Worm (Caenorhabditis elegans) whole organism, L4 larva: Measurements from ENCODE around the gene ucp-4.
A peak's percentile ranks its signal among the peaks of the same experiment; 100 is the strongest.

ENCODE experiments used
- F26F4.8 ChIP-seq: fragments of 200-800 bp; sonication (Bioruptor generic); conservative IDR thresholded peaks from 2 replicates; pipeline ENCODE4 v1.3.6; 2022; ENCODE audit warnings: missing genetic modification characterization, missing compliant biosample characterization
- F37D6.2 ChIP-seq: sonication (generic microtip); optimal IDR thresholded peaks from 2 replicates; lab custom pipeline; 2016; ENCODE audit warnings: mild to moderate bottlenecking, missing genetic modification characterization, missing compliant biosample characterization
- F49E8.2 ChIP-seq: sonication (generic microtip); optimal IDR thresholded peaks from 2 replicates; lab custom pipeline; 2016; ENCODE audit warnings: missing compliant biosample characterization, mild to moderate bottlenecking, missing genetic modification characterization, borderline replicate concordance
- R02D3.7 ChIP-seq: fragments of 150-350 bp; sonication (generic microtip); optimal IDR thresholded peaks from 3 replicates; lab custom pipeline; 2014; ENCODE audit warnings: missing biosample characterization, missing genetic modification characterization
- T20F7.1 ChIP-seq: fragments of 200-800 bp; sonication (Bioruptor generic); optimal IDR thresholded peaks from 2 replicates; lab custom pipeline; 2018; ENCODE audit warnings: mild to moderate bottlenecking, missing genetic modification characterization, missing compliant biosample characterization
- T26A8.4 ChIP-seq: fragments of 200-800 bp; sonication (Bioruptor generic); IDR thresholded peaks from 2 replicates; pipeline ENCODE4 v1.3.6; 2022; ENCODE audit warnings: missing genetic modification characterization, missing compliant biosample characterization
- Y5F2A.4 ChIP-seq: fragments of 200-800 bp; sonication (Bioruptor generic); optimal IDR thresholded peaks from 2 replicates; lab custom pipeline; 2018; ENCODE audit warnings: mild to moderate bottlenecking, missing genetic modification characterization, missing compliant biosample characterization
- Y75B8A.6 ChIP-seq: fragments of 200-800 bp; sonication (Bioruptor generic); IDR thresholded peaks from 2 replicates; pipeline ENCODE4 v1.3.6; 2022; ENCODE audit warnings: missing genetic modification reagents, missing genetic modification characterization, missing compliant biosample characterization
- aly-2 ChIP-seq: sonication (generic microtip); optimal IDR thresholded peaks from 2 replicates; lab custom pipeline; 2018; ENCODE audit warnings: missing biosample characterization, missing genetic modification characterization
- ama-1 ChIP-seq: fragments of 150-350 bp; optimal IDR thresholded peaks from 2 replicates; lab custom pipeline; 2014; ENCODE audit warnings: inconsistent platforms, mixed read lengths
- arid-1 ChIP-seq: fragments of 200-800 bp; sonication (Bioruptor generic); conservative IDR thresholded peaks from 2 replicates; pipeline ENCODE4 v1.3.6; 2022; ENCODE audit warnings: missing genetic modification reagents, missing genetic modification characterization, missing compliant biosample characterization
- attf-4 ChIP-seq: sonication (generic microtip); optimal IDR thresholded peaks from 3 replicates; lab custom pipeline; 2017; ENCODE audit warnings: missing biosample characterization, missing genetic modification characterization
- ceh-32 ChIP-seq: sonication (generic microtip); optimal IDR thresholded peaks from 2 replicates; lab custom pipeline; 2016; ENCODE audit warnings: mild to moderate bottlenecking, missing genetic modification characterization, missing compliant biosample characterization; ENCODE audit not compliant: poor library complexity
- ceh-62 ChIP-seq: sonication (generic microtip); optimal IDR thresholded peaks from 2 replicates; lab custom pipeline; 2017; ENCODE audit warnings: missing biosample characterization, missing genetic modification characterization
- ceh-82 ChIP-seq: sonication (generic microtip); optimal IDR thresholded peaks from 2 replicates; lab custom pipeline; 2017; ENCODE audit warnings: missing biosample characterization, missing genetic modification characterization
- ces-1 ChIP-seq: fragments of 150-350 bp; sonication (generic microtip); optimal IDR thresholded peaks from 4 replicates; lab custom pipeline; 2014; ENCODE audit warnings: missing biosample characterization, missing genetic modification reagents, missing genetic modification characterization
- daf-8 ChIP-seq: fragments of 200-800 bp; sonication (Bioruptor generic); IDR thresholded peaks from 2 replicates; pipeline ENCODE4 v1.3.6; 2022; ENCODE audit warnings: missing genetic modification characterization, missing compliant biosample characterization
- dmd-8 ChIP-seq: fragments of 200-800 bp; sonication (Bioruptor generic); IDR thresholded peaks from 2 replicates; pipeline ENCODE4 v1.3.6; 2022; ENCODE audit warnings: missing genetic modification characterization, missing compliant biosample characterization
- dpl-1 ChIP-seq: fragments of 150-350 bp; optimal IDR thresholded peaks from 2 replicates; lab custom pipeline; 2014; ENCODE audit warnings: missing biosample characterization, missing genetic modification reagents, missing genetic modification characterization
- duxl-1 ChIP-seq: sonication (generic microtip); optimal IDR thresholded peaks from 2 replicates; lab custom pipeline; 2016; ENCODE audit warnings: mild to moderate bottlenecking, missing genetic modification characterization, moderate library complexity, missing compliant biosample characterization; ENCODE audit not compliant: poor library complexity
- fkh-10 ChIP-seq: fragments of 150-350 bp; optimal IDR thresholded peaks from 2 replicates; lab custom pipeline; 2014; ENCODE audit warnings: missing biosample characterization, missing genetic modification reagents, missing genetic modification characterization
- fos-1 ChIP-seq: fragments of 150-350 bp; optimal IDR thresholded peaks from 2 replicates; lab custom pipeline; 2014; ENCODE audit warnings: missing biosample characterization, missing genetic modification characterization
- gei-8 ChIP-seq: fragments of 200-800 bp; sonication (Bioruptor generic); optimal IDR thresholded peaks from 2 replicates; lab custom pipeline; 2018; ENCODE audit warnings: mild to moderate bottlenecking, missing genetic modification characterization, missing compliant biosample characterization
- hlh-30 ChIP-seq: sonication (generic microtip); optimal IDR thresholded peaks from 2 replicates; lab custom pipeline; 2017; ENCODE audit warnings: antibody characterized with exemption, mild to moderate bottlenecking, missing genetic modification characterization, missing compliant biosample characterization; ENCODE audit not compliant: insufficient read depth
- lim-7 ChIP-seq: fragments of 200-800 bp; sonication (Bioruptor generic); IDR thresholded peaks from 2 replicates; pipeline ENCODE4 v1.3.6; 2022; ENCODE audit warnings: missing genetic modification characterization, missing compliant biosample characterization
- lin-1 ChIP-seq: fragments of 200-800 bp; sonication (Bioruptor generic); IDR thresholded peaks from 2 replicates; pipeline ENCODE4 v1.3.6; 2022; ENCODE audit warnings: missing genetic modification reagents, missing genetic modification characterization, missing compliant biosample characterization
- lin-39 ChIP-seq: fragments of 150-350 bp; optimal IDR thresholded peaks from 2 replicates; lab custom pipeline; 2014; ENCODE audit warnings: missing biosample characterization, missing genetic modification reagents, missing genetic modification characterization
- mdl-1 ChIP-seq, 2 experiments: fragments of 150-350 bp in 1 of 2; sonication (generic microtip) in 1 of 2; optimal IDR thresholded peaks; 2 replicates each; lab custom pipeline; 2014 to 2017; ENCODE audit warnings: missing biosample characterization in 2 of 2, missing genetic modification characterization in 2 of 2
- mes-2 ChIP-seq: sonication (generic microtip); optimal IDR thresholded peaks from 2 replicates; lab custom pipeline; 2016; ENCODE audit warnings: missing genotype, mild to moderate bottlenecking, missing genetic modification characterization, missing compliant biosample characterization; ENCODE audit not compliant: poor library complexity, severe bottlenecking
- mxl-3 ChIP-seq: fragments of 200-800 bp; sonication (Bioruptor generic); optimal IDR thresholded peaks from 2 replicates; lab custom pipeline; 2018; ENCODE audit warnings: mild to moderate bottlenecking, missing genetic modification characterization, missing compliant biosample characterization
- nhr-102 ChIP-seq: sonication (generic microtip); optimal IDR thresholded peaks from 2 replicates; lab custom pipeline; 2016; ENCODE audit warnings: mild to moderate bottlenecking, missing genetic modification characterization, moderate library complexity, missing compliant biosample characterization
- nhr-11 ChIP-seq: fragments of 150-350 bp; optimal IDR thresholded peaks from 2 replicates; lab custom pipeline; 2014; ENCODE audit warnings: missing biosample characterization, missing genetic modification characterization
- nhr-237 ChIP-seq: sonication (generic microtip); optimal IDR thresholded peaks from 2 replicates; lab custom pipeline; 2017; ENCODE audit warnings: missing biosample characterization, missing genetic modification characterization
- nhr-42 ChIP-seq: fragments of 200-800 bp; sonication (Bioruptor generic); IDR thresholded peaks from 2 replicates; pipeline ENCODE4 v1.3.6; 2022; ENCODE audit warnings: missing genetic modification characterization, missing compliant biosample characterization
- nhr-77 ChIP-seq: fragments of 150-350 bp; optimal IDR thresholded peaks from 2 replicates; lab custom pipeline; 2014; ENCODE audit warnings: missing biosample characterization, missing genetic modification characterization
- pha-4 ChIP-seq, 2 experiments: fragments of 150-350 bp in 1 of 2; fragments of 200-800 bp in 1 of 2; sonication (Bioruptor generic) in 1 of 2; IDR thresholded peaks in 1 of 2; optimal IDR thresholded peaks in 1 of 2; 2 replicates each; pipeline versions ENCODE4 v1.3.6 to Lab custom; 2014 to 2022; ENCODE audit warnings: missing genetic modification characterization in 2 of 2, missing genetic modification reagents in 2 of 2, missing biosample characterization in 1 of 2, missing compliant biosample characterization in 1 of 2
- pqm-1 ChIP-seq: sonication (generic microtip); optimal IDR thresholded peaks from 2 replicates; lab custom pipeline; 2017; ENCODE audit warnings: missing biosample characterization, missing genetic modification characterization
- rbr-2 ChIP-seq: sonication (generic microtip); optimal IDR thresholded peaks from 2 replicates; lab custom pipeline; 2016; ENCODE audit warnings: missing genotype, missing genetic modification characterization, missing compliant biosample characterization
- set-16 ChIP-seq: fragments of 200-800 bp; sonication (Bioruptor generic); IDR thresholded peaks from 2 replicates; pipeline ENCODE4 v1.3.6; 2022; ENCODE audit warnings: missing genetic modification reagents, missing genetic modification characterization, missing compliant biosample characterization
- snpc-1.2 ChIP-seq: fragments of 200-800 bp; sonication (Bioruptor generic); IDR thresholded peaks from 2 replicates; pipeline ENCODE4 v1.3.6; 2022; ENCODE audit warnings: missing genetic modification reagents, missing genetic modification characterization, missing compliant biosample characterization
- snpc-4 ChIP-seq: fragments of 150-350 bp; optimal IDR thresholded peaks from 2 replicates; lab custom pipeline; 2014; ENCODE audit warnings: missing biosample characterization, missing genetic modification characterization
- spr-1 ChIP-seq: sonication (generic microtip); optimal IDR thresholded peaks from 2 replicates; lab custom pipeline; 2016; ENCODE audit warnings: mild to moderate bottlenecking, missing genetic modification characterization, missing compliant biosample characterization
- unc-130 ChIP-seq: sonication (generic microtip); optimal IDR thresholded peaks from 2 replicates; lab custom pipeline; 2016; ENCODE audit warnings: missing genetic modification reagents, missing genetic modification characterization, missing compliant biosample characterization
- unc-62 ChIP-seq, 3 experiments: fragments of 150-350 bp in 1 of 3; sonication (generic microtip); optimal IDR thresholded peaks in 2 of 3; peaks in 1 of 3; 1 replicate in 1 of 3; 2 replicates in 2 of 3; lab custom pipeline; 2014 to 2017; ENCODE audit warnings: missing biosample characterization in 3 of 3, missing genetic modification characterization in 3 of 3, missing genetic modification reagents in 3 of 3, missing genotype in 1 of 3
- vab-7 ChIP-seq: fragments of 200-800 bp; sonication (Bioruptor generic); IDR thresholded peaks from 2 replicates; pipeline ENCODE4 v1.3.6; 2022; ENCODE audit warnings: missing genetic modification reagents, missing genetic modification characterization, missing compliant biosample characterization
- zag-1 ChIP-seq: fragments of 150-350 bp; optimal IDR thresholded peaks from 2 replicates; lab custom pipeline; 2014; ENCODE audit warnings: missing biosample characterization, missing genetic modification characterization
- zfp-2 ChIP-seq: sonication (generic microtip); optimal IDR thresholded peaks from 2 replicates; lab custom pipeline; 2016; ENCODE audit warnings: mild to moderate bottlenecking, missing genetic modification characterization, missing compliant biosample characterization

The ucp-4 gene

DNA sequence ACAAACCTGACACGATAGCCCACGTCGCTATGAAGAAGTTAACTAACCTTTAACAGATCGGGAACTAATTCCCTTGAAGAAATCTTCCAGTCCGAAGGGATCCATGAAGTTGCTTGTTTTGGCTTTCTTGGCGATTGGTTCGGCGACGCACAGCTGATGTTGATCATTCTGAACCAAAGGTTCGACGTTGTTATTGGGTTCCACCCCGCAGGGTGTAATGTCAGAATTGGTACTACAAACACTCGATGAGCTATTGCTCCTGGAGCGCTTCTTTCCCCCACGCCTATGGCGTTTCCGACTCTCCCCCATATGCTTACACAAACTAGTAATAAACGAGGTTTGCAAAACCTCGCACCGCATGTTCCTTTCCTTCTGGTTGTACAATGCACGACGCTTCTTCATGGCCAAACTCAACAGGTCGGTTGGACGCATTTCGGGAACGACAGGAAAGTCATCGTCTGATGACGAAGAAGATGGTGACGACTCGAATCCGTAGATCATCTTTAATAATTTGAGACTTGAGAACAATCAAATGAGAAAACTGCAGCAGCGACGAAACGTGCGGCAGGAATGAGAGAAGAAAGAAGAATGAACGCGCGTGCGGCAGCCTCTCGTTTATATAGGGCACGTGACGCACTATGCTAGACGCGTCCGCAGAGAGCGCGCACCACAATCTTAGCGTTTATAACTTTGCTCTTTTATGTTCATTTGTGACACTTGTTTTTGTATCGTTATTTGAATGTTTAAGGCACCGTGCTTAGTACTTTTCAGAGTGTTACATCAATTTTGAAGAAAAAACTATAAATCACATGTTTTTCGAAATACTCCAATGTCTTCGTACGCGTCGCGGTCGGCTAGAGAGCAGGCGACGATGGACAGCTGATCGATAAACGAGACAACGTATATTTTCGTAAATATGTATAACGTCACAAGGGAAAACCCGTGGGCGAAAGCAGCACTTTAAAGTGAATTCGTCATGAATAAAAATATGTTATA is 9.8 kb downstream of the ucp-4 start, which contains the start of gene tos-1 (continued):
- TF ChIP-seq Y75B8A.6 (GFP tag; lab: Robert Waterston, UW) (peak; percentile 84), unc-62 (GFP tag; optimal IDR thresholded peaks at IDR 0.05 in 1 of 2; lab: Kevin White, UChicago) (peak; percentile 37 to 100), unc-62 (tag; optimal IDR thresholded peaks at IDR 0.05; lab: Kevin White, UChicago) (peak; percentile 70), vab-7 (GFP tag; lab: Robert Waterston, UW) (peak; percentile 90), mxl-3 (peak; percentile 95), lin-39 (tag; lab: Kevin White, UChicago) (peak; percentile 46), F37D6.2 (tag; lab: Kevin White, UChicago) (peak; percentile 95), ces-1 (GFP tag; lab: Kevin White, UChicago) (peak; percentile 85), nhr-11 (tag; lab: Kevin White, UChicago) (peak; percentile 99), nhr-42 (GFP tag; lab: Robert Waterston, UW) (peak; percentile 96), mes-2 (peak; percentile 78), T20F7.1 (GFP tag; lab: Kevin White, UChicago) (peak; percentile 97), duxl-1 (tag; lab: Kevin White, UChicago) (peak; percentile 68), gei-8 (GFP tag; lab: Kevin White, UChicago) (peak; percentile 95), dmd-8 (GFP tag; lab: Robert Waterston, UW) (no peak), spr-1 (tag; lab: Kevin White, UChicago) (peak; percentile 90), ceh-82 (tag; lab: Kevin White, UChicago) (no peak), nhr-102 (tag; lab: Kevin White, UChicago) (peak; percentile 97), lin-1 (GFP tag; lab: Robert Waterston, UW) (peak; percentile 74), dpl-1 (GFP tag; lab: Kevin White, UChicago) (peak; percentile 84), F26F4.8 (GFP tag; lab: Robert Waterston, UW) (no peak), fos-1 (tag; lab: Kevin White, UChicago) (no peak), unc-130 (GFP tag; lab: Kevin White, UChicago) (peak; percentile 58), snpc-4 (tag; lab: Kevin White, UChicago) (peak; percentile 33), arid-1 (GFP tag; lab: Robert Waterston, UW) (peak; percentile 61), aly-2 (tag; lab: Kevin White, UChicago) (peak; percentile 49), nhr-237 (tag; lab: Kevin White, UChicago) (peak; percentile 71), pqm-1 (tag; lab: Kevin White, UChicago) (peak; percentile 19), T26A8.4 (GFP tag; lab: Robert Waterston, UW) (peak; percentile 96), daf-8 (GFP tag; lab: Robert Waterston, UW) (0 out of 2 replicates have a peak, but pooled peaks have one; percentile 62), ceh-62 (tag; lab: Kevin White, UChicago) (no peak), F49E8.2 (tag; lab: Kevin White, UChicago) (peak; percentile 64), Y5F2A.4 (GFP tag; lab: Kevin White, UChicago) (peak; percentile 45), nhr-77 (tag; lab: Kevin White, UChicago) (peak; percentile 96), zfp-2 (tag; lab: Kevin White, UChicago) (peak; percentile 88), hlh-30 (tag; lab: Kevin White, UChicago) (peak; percentile 100), R02D3.7 (tag; lab: Kevin White, UChicago) (no peak), mdl-1 (tag; optimal IDR thresholded peaks at IDR 0.05; lab: Kevin White, UChicago) (peak; percentile 99), zag-1 (tag; lab: Kevin White, UChicago) (peak; percentile 82), ama-1 (peak; percentile 100), snpc-1.2 (GFP tag; lab: Robert Waterston, UW) (no peak), ceh-32 (tag; lab: Kevin White, UChicago) (no peak), rbr-2 (tag; lab: Kevin White, UChicago) (peak; percentile 98), pha-4 (GFP tag; IDR thresholded peaks at IDR 0.05; lab: Robert Waterston, UW) (peak; percentile 94), pha-4 (tag; optimal IDR thresholded peaks at IDR 0.05; lab: Kevin White, UChicago) (no peak), attf-4 (tag; lab: Kevin White, UChicago) (no peak), fkh-10 (GFP tag; lab: Kevin White, UChicago) (peak; percentile 98), lim-7 (GFP tag; lab: Robert Waterston, UW) (peak; percentile 36; the same call in 1 of the 2 replicates), set-16 (peak; percentile 77; the same call in 1 of the 2 replicates)
